Worm (Caenorhabditis elegans) whole organism, young adult: ENCODE data around the gene F54C8.7.

Experiments
- B0261.1 ChIP-seq: sonication (generic microtip); optimal IDR thresholded peaks from 2 replicates; lab custom pipeline; 2016; ENCODE audit warnings: mild to moderate bottlenecking, missing genetic modification characterization, moderate library complexity, missing compliant biosample characterization
- F22D6.2 ChIP-seq: sonication (generic microtip); optimal IDR thresholded peaks from 2 replicates; lab custom pipeline; 2016; ENCODE audit warnings: mild to moderate bottlenecking, missing genetic modification characterization, missing compliant biosample characterization
- F37B4.10 ChIP-seq: fragments of 200-800 bp; sonication (Bioruptor generic); IDR thresholded peaks from 2 replicates; pipeline ENCODE4 v1.3.6; 2022; ENCODE audit warnings: missing genetic modification characterization, missing compliant biosample characterization
- F39B2.1 ChIP-seq: fragments of 200-800 bp; sonication (Bioruptor generic); IDR thresholded peaks from 2 replicates; pipeline ENCODE4 v1.3.6; 2022; ENCODE audit warnings: missing genetic modification reagents, missing genetic modification characterization, missing compliant biosample characterization
- T07F8.4 ChIP-seq: sonication (generic microtip); optimal IDR thresholded peaks from 2 replicates; lab custom pipeline; 2016; ENCODE audit warnings: mild to moderate bottlenecking, missing genetic modification characterization, moderate library complexity, missing compliant biosample characterization
- Y53F4B.3 ChIP-seq: fragments of 200-800 bp; sonication (Bioruptor generic); IDR thresholded peaks from 2 replicates; pipeline ENCODE4 v1.3.6; 2022; ENCODE audit warnings: missing genetic modification reagents, missing genetic modification characterization, missing compliant biosample characterization
- Y79H2A.3 ChIP-seq: fragments of 200-800 bp; sonication (Bioruptor generic); conservative IDR thresholded peaks from 2 replicates; pipeline ENCODE4 v1.3.6; 2022; ENCODE audit warnings: missing genetic modification reagents, missing genetic modification characterization, missing compliant biosample characterization
- Y95B8A.8 ChIP-seq: fragments of 200-800 bp; sonication (Bioruptor generic); IDR thresholded peaks from 2 replicates; pipeline ENCODE4 v1.3.6; 2022; ENCODE audit warnings: missing genetic modification reagents, missing genetic modification characterization, missing compliant biosample characterization
- attf-5 ChIP-seq: fragments of 200-800 bp; sonication (Bioruptor generic); optimal IDR thresholded peaks from 2 replicates; lab custom pipeline; 2018; ENCODE audit warnings: mild to moderate bottlenecking, missing genetic modification characterization, missing compliant biosample characterization
- ccch-3 ChIP-seq: fragments of 200-800 bp; sonication (Bioruptor generic); optimal IDR thresholded peaks from 2 replicates; lab custom pipeline; 2018; ENCODE audit warnings: mild to moderate bottlenecking, missing genetic modification characterization, missing compliant biosample characterization
- cebp-1 ChIP-seq, 2 experiments: fragments of 200-800 bp in 1 of 2; sonication (Bioruptor generic) in 1 of 2; sonication (generic microtip) in 1 of 2; IDR thresholded peaks in 1 of 2; optimal IDR thresholded peaks in 1 of 2; 2 replicates each; pipeline versions ENCODE4 v1.3.6 to Lab custom; 2017 to 2022; ENCODE audit warnings: missing compliant biosample characterization in 2 of 2, missing genetic modification characterization in 2 of 2, mild to moderate bottlenecking in 1 of 2, missing genetic modification reagents in 1 of 2, moderate library complexity in 1 of 2
- cebp-2 ChIP-seq: fragments of 200-800 bp; sonication (Bioruptor generic); IDR thresholded peaks from 2 replicates; pipeline ENCODE4 v1.3.6; 2022; ENCODE audit warnings: missing genetic modification characterization, missing compliant biosample characterization
- ceh-100 ChIP-seq: fragments of 200-800 bp; sonication (Bioruptor generic); IDR thresholded peaks from 2 replicates; pipeline ENCODE4 v1.3.6; 2022; ENCODE audit warnings: missing genetic modification reagents, missing genetic modification characterization, missing compliant biosample characterization
- ceh-27 ChIP-seq: fragments of 200-800 bp; sonication (Bioruptor generic); optimal IDR thresholded peaks from 2 replicates; lab custom pipeline; 2018; ENCODE audit warnings: mild to moderate bottlenecking, missing genetic modification characterization, moderate library complexity, missing compliant biosample characterization
- ceh-58 ChIP-seq: fragments of 200-800 bp; sonication (Bioruptor generic); IDR thresholded peaks from 2 replicates; pipeline ENCODE4 v1.3.6; 2022; ENCODE audit warnings: missing genetic modification characterization, missing compliant biosample characterization
- dpff-1 ChIP-seq: sonication (generic microtip); optimal IDR thresholded peaks from 2 replicates; lab custom pipeline; 2017; ENCODE audit warnings: mild to moderate bottlenecking, missing genetic modification characterization, missing compliant biosample characterization
- efl-1 ChIP-seq: fragments of 150-350 bp; optimal IDR thresholded peaks from 2 replicates; lab custom pipeline; 2014; ENCODE audit warnings: missing biosample characterization, missing genetic modification reagents, missing genetic modification characterization
- egrh-3 ChIP-seq: fragments of 200-800 bp; sonication (Bioruptor generic); IDR thresholded peaks from 2 replicates; pipeline ENCODE4 v1.3.6; 2022; ENCODE audit warnings: missing genetic modification reagents, missing genetic modification characterization, missing compliant biosample characterization
- hlh-26 ChIP-seq: fragments of 200-800 bp; sonication (Bioruptor generic); conservative IDR thresholded peaks from 2 replicates; pipeline ENCODE4 v1.3.6; 2022; ENCODE audit warnings: missing genetic modification reagents, missing genetic modification characterization, missing compliant biosample characterization
- hmg-1.2 ChIP-seq: fragments of 200-800 bp; sonication (Bioruptor generic); IDR thresholded peaks from 2 replicates; pipeline ENCODE4 v1.3.6; 2022; ENCODE audit warnings: missing genetic modification reagents, missing genetic modification characterization, missing compliant biosample characterization
- hmg-20 ChIP-seq: fragments of 200-800 bp; sonication (Bioruptor generic); IDR thresholded peaks from 2 replicates; pipeline ENCODE4 v1.3.6; 2022; ENCODE audit warnings: missing genetic modification reagents, missing genetic modification characterization, missing compliant biosample characterization
- lin-40 ChIP-seq: sonication (generic microtip); optimal IDR thresholded peaks from 2 replicates; lab custom pipeline; 2016; ENCODE audit warnings: missing genetic modification characterization, mild to moderate bottlenecking, missing compliant biosample characterization, missing genotype, missing genetic modification reagents
- madf-10 ChIP-seq: sonication (generic microtip); optimal IDR thresholded peaks from 2 replicates; lab custom pipeline; 2016; ENCODE audit warnings: mild to moderate bottlenecking, missing genetic modification characterization, missing compliant biosample characterization
- mxl-1 ChIP-seq: sonication (generic microtip); optimal IDR thresholded peaks from 2 replicates; lab custom pipeline; 2016; ENCODE audit warnings: missing genetic modification characterization, missing compliant biosample characterization
- nfyb-1 ChIP-seq: fragments of 200-800 bp; sonication (Bioruptor generic); IDR thresholded peaks from 2 replicates; pipeline ENCODE4 v1.3.6; 2022; ENCODE audit warnings: missing genetic modification reagents, missing genetic modification characterization, missing compliant biosample characterization
- nhr-27 ChIP-seq: fragments of 200-800 bp; sonication (Bioruptor generic); optimal IDR thresholded peaks from 2 replicates; lab custom pipeline; 2018; ENCODE audit warnings: mild to moderate bottlenecking, missing genetic modification characterization, moderate library complexity, missing compliant biosample characterization
- nhr-80 ChIP-seq: sonication (generic microtip); optimal IDR thresholded peaks from 2 replicates; lab custom pipeline; 2016; ENCODE audit warnings: missing genetic modification characterization, missing compliant biosample characterization
- nhr-90 ChIP-seq: sonication (generic microtip); optimal IDR thresholded peaks from 2 replicates; lab custom pipeline; 2016; ENCODE audit warnings: missing genotype, mild to moderate bottlenecking, missing genetic modification characterization, missing compliant biosample characterization
- pha-4 ChIP-seq: fragments of 150-350 bp; sonication (generic microtip); optimal IDR thresholded peaks from 2 replicates; lab custom pipeline; 2014; ENCODE audit warnings: missing biosample characterization, missing genetic modification reagents, missing genetic modification characterization
- rec-8 ChIP-seq, 2 experiments: sonication (generic microtip); optimal IDR thresholded peaks; 2 replicates each; lab custom pipeline; 2016; ENCODE audit warnings: mild to moderate bottlenecking in 2 of 2, missing genetic modification characterization in 2 of 2, missing genetic modification reagents in 2 of 2, missing genotype in 2 of 2, missing biosample characterization in 1 of 2, missing compliant biosample characterization in 1 of 2, moderate library complexity in 1 of 2
- snpc-4 ChIP-seq, 5 experiments: fragments of 150-350 bp in 1 of 5; sonication (generic microtip) in 4 of 5; optimal IDR thresholded peaks; 2 replicates each; lab custom pipeline; 2014 to 2018; ENCODE audit warnings: missing genetic modification characterization in 5 of 5, missing biosample characterization in 3 of 5, antibody characterized with exemption in 2 of 5, mild to moderate bottlenecking in 2 of 5, missing compliant biosample characterization in 2 of 5, missing genotype in 2 of 5, moderate library complexity in 2 of 5, missing genetic modification reagents in 1 of 5
- tbp1 ChIP-seq: fragments of 200-800 bp; sonication (Bioruptor generic); optimal IDR thresholded peaks from 2 replicates; lab custom pipeline; 2018; ENCODE audit warnings: mild to moderate bottlenecking, missing genetic modification characterization, missing compliant biosample characterization
- tbx-9 ChIP-seq: sonication (generic microtip); optimal IDR thresholded peaks from 2 replicates; lab custom pipeline; 2016; ENCODE audit warnings: borderline replicate concordance, missing genetic modification characterization, inconsistent platforms, missing compliant biosample characterization
- tlf-1 ChIP-seq: fragments of 200-800 bp; sonication (Bioruptor generic); optimal IDR thresholded peaks from 2 replicates; lab custom pipeline; 2018; ENCODE audit warnings: mild to moderate bottlenecking, missing genetic modification characterization, missing compliant biosample characterization
- unc-62 ChIP-seq: fragments of 150-350 bp; optimal IDR thresholded peaks from 2 replicates; lab custom pipeline; 2014; ENCODE audit warnings: missing biosample characterization, missing genetic modification reagents, missing genetic modification characterization
- ztf-18 ChIP-seq: sonication (generic microtip); optimal IDR thresholded peaks from 2 replicates; lab custom pipeline; 2016; ENCODE audit warnings: missing genotype, mild to moderate bottlenecking, missing genetic modification characterization, missing compliant biosample characterization
- ztf-28 ChIP-seq: fragments of 200-800 bp; sonication (Bioruptor generic); IDR thresholded peaks from 2 replicates; pipeline ENCODE4 v1.3.6; 2022; ENCODE audit warnings: missing genetic modification reagents, missing genetic modification characterization, missing compliant biosample characterization
- ztf-3 ChIP-seq: fragments of 200-800 bp; sonication (Bioruptor generic); optimal IDR thresholded peaks from 2 replicates; lab custom pipeline; 2018; ENCODE audit warnings: mild to moderate bottlenecking, missing genetic modification characterization, missing compliant biosample characterization

The F54C8.7 gene

DNA sequence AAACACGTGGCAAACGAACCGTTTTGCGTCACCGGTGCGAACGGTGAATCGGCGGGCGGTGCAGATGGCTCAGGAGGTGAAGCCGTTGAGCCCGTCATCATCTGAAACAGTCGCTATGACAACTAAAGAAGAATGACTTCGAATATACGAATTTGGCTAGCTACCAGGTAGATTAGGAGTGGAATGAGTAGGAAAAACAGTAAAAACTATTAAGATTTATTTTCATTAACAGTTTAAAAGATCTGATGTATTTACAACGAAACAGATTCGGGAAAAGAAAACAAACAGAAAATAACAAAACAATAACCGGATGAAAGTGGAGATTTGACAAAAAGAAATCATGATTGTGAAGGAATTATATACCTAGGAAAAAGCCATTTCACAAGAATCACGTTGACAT lies at the start of gene F54C8.7:
Gene F54C8.7, minus strand, starts transcription at position 101 of the 400 bp plus-strand sequence.
- TF ChIP-seq mxl-1 (tag; lab: Kevin White, UChicago), result no peak
- no peak for TF ChIP-seq unc-62
- 0 out of 2 replicates have a peak, but pooled peaks have one; percentile 11 for TF ChIP-seq Y95B8A.8 (GFP tag; lab: Robert Waterston, UW)

DNA sequence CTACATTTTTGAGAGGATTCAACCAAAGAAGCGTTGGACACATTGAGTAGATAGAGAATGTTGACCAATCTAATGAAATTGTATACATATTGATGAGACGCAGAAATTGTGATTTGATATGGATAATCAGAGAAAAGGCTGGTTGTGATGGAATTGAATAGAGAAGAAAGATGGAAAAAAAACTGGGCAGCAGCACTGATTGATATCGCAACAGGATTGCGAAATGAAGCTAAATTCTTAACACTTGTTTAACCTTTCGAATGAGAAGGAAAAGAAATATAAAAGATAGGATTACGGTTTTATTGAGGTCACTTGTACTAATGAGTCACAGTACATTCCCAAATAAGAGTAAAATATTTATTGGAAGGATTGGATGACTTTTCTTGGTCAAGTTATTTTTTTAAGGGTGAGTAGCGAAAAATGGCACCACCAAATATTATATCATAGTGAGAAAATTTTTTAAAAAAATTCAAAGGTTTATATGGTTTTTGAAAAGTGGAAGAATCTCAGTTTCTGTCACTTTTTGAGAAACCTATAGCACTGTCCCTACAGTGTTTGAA lies 48.4 kb upstream of the F54C8.7 start:
- TF ChIP-seq cebp-1 (GFP tag; IDR thresholded peaks at IDR 0.05; lab: Robert Waterston, UW), result peak; percentile 49; the same call in 1 of the 2 replicates
- peak; percentile 88 for TF ChIP-seq cebp-1 (tag; optimal IDR thresholded peaks at IDR 0.05; lab: Kevin White, UChicago)
- TF ChIP-seq tbx-9 (tag; lab: Kevin White, UChicago), result no peak

DNA sequence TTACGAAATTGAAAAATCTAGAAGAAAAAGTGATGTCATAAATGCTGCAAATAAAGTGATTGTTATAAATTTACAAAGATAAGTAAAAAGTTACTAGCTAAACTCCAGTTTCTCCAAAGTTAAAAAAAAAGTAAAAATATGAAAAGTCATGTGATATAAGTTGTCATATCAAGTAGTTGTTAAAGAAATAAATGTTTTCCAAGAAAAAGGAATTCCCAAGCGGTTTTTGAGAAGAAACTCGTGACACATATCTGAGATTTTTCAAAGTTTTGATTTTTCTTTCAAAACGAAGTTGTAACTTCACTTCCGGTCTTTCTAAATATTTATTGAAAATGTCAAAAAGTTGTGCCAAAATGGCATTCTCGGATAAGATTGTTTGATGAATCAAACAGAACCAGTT lies 47.2 kb upstream of the F54C8.7 start:
- no peak for TF ChIP-seq cebp-1 (GFP tag; IDR thresholded peaks at IDR 0.05; lab: Robert Waterston, UW)
- peak; percentile 26 for TF ChIP-seq cebp-1 (tag; optimal IDR thresholded peaks at IDR 0.05; lab: Kevin White, UChicago)
- TF ChIP-seq ztf-28 (GFP tag; lab: Robert Waterston, UW), result no peak

DNA sequence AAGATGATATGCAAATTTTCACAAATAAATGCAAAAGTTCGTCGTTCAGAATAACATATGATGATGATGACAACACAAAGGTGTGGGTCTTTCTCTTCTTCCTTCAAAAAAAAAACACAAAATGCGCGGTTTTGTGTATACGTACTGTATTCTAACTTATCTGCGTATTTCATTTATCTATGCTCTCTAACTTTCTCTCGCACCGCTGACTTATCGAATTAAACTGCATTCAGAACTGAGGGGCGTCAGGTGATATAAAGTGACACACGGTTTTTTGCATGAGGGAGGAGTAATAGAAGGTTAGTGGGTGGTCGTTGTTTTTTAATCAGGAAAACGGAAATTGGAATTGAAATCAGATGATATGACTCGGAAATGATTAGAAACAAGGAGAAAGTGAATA lies 46.4 kb upstream of the F54C8.7 start, which contains the start of gene sod-4:
Gene sod-4, minus strand, starts transcription at position 109 of the 400 bp plus-strand sequence.
- TF ChIP-seq ztf-18 (tag; lab: Kevin White, UChicago) (no peak), nhr-80 (tag; lab: Kevin White, UChicago) (peak; percentile 47), mxl-1 (tag; lab: Kevin White, UChicago) (no peak), cebp-1 (GFP tag; IDR thresholded peaks at IDR 0.05; lab: Robert Waterston, UW) (no peak), cebp-1 (tag; optimal IDR thresholded peaks at IDR 0.05; lab: Kevin White, UChicago) (peak; percentile 25), hmg-1.2 (GFP tag; lab: Robert Waterston, UW) (peak; percentile 45; the same call in 1 of the 2 replicates), egrh-3 (no peak), F37B4.10 (no peak), rec-8 (tag; optimal IDR thresholded peaks at IDR 0.05; lab: Kevin White, UChicago) (no peak), F39B2.1 (GFP tag; lab: Robert Waterston, UW) (no peak), pha-4 (tag; lab: Kevin White, UChicago) (no peak), attf-5 (GFP tag; lab: Kevin White, UChicago) (peak; percentile 12), nhr-27 (tag; lab: Kevin White, UChicago) (no peak), ceh-27 (GFP tag; lab: Kevin White, UChicago) (no peak), hmg-20 (GFP tag; lab: Robert Waterston, UW) (no peak)

DNA sequence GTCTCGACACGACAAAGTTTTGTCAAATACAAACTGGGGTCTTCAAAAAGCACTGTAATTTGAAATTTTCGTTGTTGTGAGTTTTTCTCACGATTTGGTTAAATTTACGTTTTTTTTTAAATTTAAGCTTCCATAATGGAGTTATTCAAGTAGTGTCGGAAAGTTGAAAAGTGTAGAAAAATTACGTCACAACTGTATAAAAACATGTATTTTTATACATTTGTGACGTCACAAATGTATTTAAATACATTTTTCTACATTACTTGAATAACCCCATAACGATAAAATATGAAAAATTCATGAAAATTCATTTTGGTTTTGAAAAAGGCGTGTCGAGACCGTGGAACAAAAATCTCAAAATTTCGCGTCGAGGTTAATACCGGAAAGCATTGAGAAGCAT lies 43.5 kb upstream of the F54C8.7 start:
- TF ChIP-seq nfyb-1, result no peak
- TF ChIP-seq T07F8.4 (tag; lab: Kevin White, UChicago), result no peak
- TF ChIP-seq lin-40 (tag; lab: Kevin White, UChicago), result no peak

DNA sequence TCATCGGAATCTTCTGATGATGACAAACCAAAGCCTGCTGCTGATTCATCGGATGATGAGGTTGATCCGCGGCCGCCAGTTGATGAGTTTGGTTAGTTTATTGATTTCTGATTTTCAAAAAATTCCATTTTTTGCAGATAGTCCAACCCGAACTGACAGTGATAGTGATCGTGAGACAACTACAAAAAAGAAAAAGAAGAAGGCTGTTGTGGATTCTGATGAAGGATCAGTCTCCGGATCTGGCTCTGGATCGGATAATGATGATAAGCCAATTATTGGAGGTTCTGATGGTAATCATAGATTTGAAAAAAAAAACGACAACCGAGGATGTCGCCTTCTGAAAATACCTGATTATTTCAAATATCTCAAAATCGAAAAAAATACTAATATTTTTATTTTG lies 42.2 kb upstream of the F54C8.7 start:
- TF ChIP-seq nhr-90 (no peak), ceh-100 (GFP tag; lab: Robert Waterston, UW) (no peak), F22D6.2 (tag; lab: Kevin White, UChicago) (no peak), hlh-26 (GFP tag; lab: Robert Waterston, UW) (no peak), attf-5 (GFP tag; lab: Kevin White, UChicago) (no peak), ceh-27 (GFP tag; lab: Kevin White, UChicago) (no peak), dpff-1 (tag; lab: Kevin White, UChicago) (no peak), ccch-3 (GFP tag; lab: Kevin White, UChicago) (no peak), tlf-1 (no peak), cebp-2 (GFP tag; lab: Robert Waterston, UW) (no peak), Y53F4B.3 (no peak), Y79H2A.3 (GFP tag; lab: Robert Waterston, UW) (no peak), B0261.1 (tag; lab: Kevin White, UChicago) (no peak), F37B4.10 (no peak), madf-10 (tag; lab: Kevin White, UChicago) (no peak), snpc-4 (GFP tag; optimal IDR thresholded peaks at IDR 0.05; lab: Kevin White, UChicago) (no peak), snpc-4 (tag; optimal IDR thresholded peaks at IDR 0.05; lab: Kevin White, UChicago) (no peak), tbp1 (GFP tag; lab: Kevin White, UChicago) (no peak), ceh-58 (GFP tag; lab: Robert Waterston, UW) (no peak), ztf-3 (no peak), efl-1 (no peak)
